Worm (Caenorhabditis elegans) whole organism, late embryonic: ENCODE results near the gene msp-56.

Experiments
- ceh-18 ChIP-seq: sonication (generic microtip); optimal IDR thresholded peaks from 2 replicates; lab custom pipeline; 2016; ENCODE audit warnings: missing genetic modification characterization, missing compliant biosample characterization
- ceh-2 ChIP-seq: sonication (generic microtip); optimal IDR thresholded peaks from 2 replicates; lab custom pipeline; 2016; ENCODE audit warnings: missing genotype, missing genetic modification characterization, missing compliant biosample characterization
- ceh-34 ChIP-seq: sonication (generic microtip); optimal IDR thresholded peaks from 2 replicates; lab custom pipeline; 2016; ENCODE audit warnings: mild to moderate bottlenecking, missing genetic modification characterization, missing compliant biosample characterization
- ceh-45 ChIP-seq: fragments of 200-800 bp; sonication (Bioruptor generic); IDR thresholded peaks from 2 replicates; pipeline ENCODE4 v1.3.6; 2022; ENCODE audit warnings: missing genetic modification reagents, missing genetic modification characterization, missing compliant biosample characterization
- ceh-6 ChIP-seq: fragments of 200-800 bp; sonication (Bioruptor generic); optimal IDR thresholded peaks from 2 replicates; lab custom pipeline; 2018; ENCODE audit warnings: mild to moderate bottlenecking, missing genetic modification characterization, missing compliant biosample characterization
- gmeb-2 ChIP-seq: sonication (generic microtip); optimal IDR thresholded peaks from 2 replicates; lab custom pipeline; 2016; ENCODE audit warnings: missing genetic modification characterization, inconsistent platforms, missing compliant biosample characterization
- hlh-15 ChIP-seq: sonication (generic microtip); optimal IDR thresholded peaks from 2 replicates; lab custom pipeline; 2016; ENCODE audit warnings: missing genetic modification characterization, missing compliant biosample characterization
- hlh-8 ChIP-seq: sonication (generic microtip); optimal IDR thresholded peaks from 2 replicates; lab custom pipeline; 2016; ENCODE audit warnings: missing genotype, missing genetic modification characterization, missing compliant biosample characterization
- lin-11 ChIP-seq: fragments of 200-800 bp; sonication (Bioruptor generic); optimal IDR thresholded peaks from 2 replicates; lab custom pipeline; 2018; ENCODE audit warnings: mild to moderate bottlenecking, missing genetic modification characterization, missing compliant biosample characterization
- pha-4 ChIP-seq: fragments of 150-350 bp; optimal IDR thresholded peaks from 2 replicates; lab custom pipeline; 2018; ENCODE audit warnings: missing biosample characterization, missing genetic modification reagents, missing genetic modification characterization
- unc-42 ChIP-seq: sonication (generic microtip); optimal IDR thresholded peaks from 2 replicates; lab custom pipeline; 2016; ENCODE audit warnings: missing genotype, missing genetic modification characterization, missing compliant biosample characterization
- ztf-16 ChIP-seq: sonication (generic microtip); optimal IDR thresholded peaks from 2 replicates; lab custom pipeline; 2017; ENCODE audit warnings: missing genetic modification characterization, missing compliant biosample characterization

DNA sequence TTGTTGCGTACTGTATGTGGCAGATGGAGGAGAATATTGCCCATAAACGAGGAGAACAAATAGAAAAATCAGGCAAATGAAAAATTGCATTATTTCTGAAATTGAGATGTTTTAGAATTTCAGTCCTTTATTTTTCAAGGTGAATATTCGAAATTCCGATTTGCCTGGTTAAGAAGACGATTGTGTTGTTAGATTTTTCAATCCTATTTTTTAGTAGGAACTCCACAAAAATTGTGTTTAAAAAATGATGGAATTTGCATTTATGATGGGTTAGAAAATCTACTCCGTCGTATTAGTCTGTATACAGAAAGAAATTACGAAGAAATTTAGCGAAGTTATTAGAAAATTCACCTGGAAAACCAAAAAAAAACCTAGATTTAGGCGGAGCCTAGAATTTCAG is 25.9 kb upstream of the msp-56 start, which contains the start of gene egl-20:
- no peak for TF ChIP-seq ceh-2 (tag; lab: Kevin White, UChicago)
- TF ChIP-seq ceh-6 (GFP tag; lab: Kevin White, UChicago), result no peak
- no peak for TF ChIP-seq hlh-15 (tag; lab: Kevin White, UChicago)
- TF ChIP-seq lin-11 (tag; lab: Kevin White, UChicago), result no peak
- no peak for TF ChIP-seq ceh-34 (tag; lab: Kevin White, UChicago)
- TF ChIP-seq ztf-16 (tag; lab: Kevin White, UChicago), result no peak
- no peak for TF ChIP-seq ceh-18 (tag; lab: Kevin White, UChicago)
- no peak for TF ChIP-seq gmeb-2
- TF ChIP-seq hlh-8 (tag; lab: Kevin White, UChicago), result no peak
- no peak for TF ChIP-seq pha-4 (tag; lab: Kevin White, UChicago)
- no peak for TF ChIP-seq ceh-45
- no peak for TF ChIP-seq unc-42
